Fruit fly (Drosophila melanogaster) whole organism, adult: Measurements from ENCODE around the gene Xpac.
A peak's percentile ranks its signal among the peaks of the same experiment; 100 is the strongest.

ENCODE experiments used
- CG1620 ChIP-seq: fragments of 200-800 bp; sonication (Bioruptor generic); optimal IDR thresholded peaks from 2 replicates; lab custom pipeline; 2016; ENCODE audit warnings: missing biosample characterization, missing genetic modification characterization
- cic ChIP-seq: fragments of 200-800 bp; sonication (Bioruptor generic); optimal IDR thresholded peaks from 2 replicates; lab custom pipeline; 2017; ENCODE audit warnings: missing biosample characterization, mild to moderate bottlenecking, missing genetic modification characterization, moderate library complexity
- kay ChIP-seq: fragments of 200-800 bp; sonication (Bioruptor generic); peaks from one replicate; lab custom pipeline; 2016; ENCODE audit warnings: missing biosample characterization, missing genetic modification characterization, borderline replicate concordance
- ovo ChIP-seq: fragments of 200-800 bp; sonication (Bioruptor generic); optimal IDR thresholded peaks from 2 replicates; lab custom pipeline; 2016; ENCODE audit warnings: missing biosample characterization, missing genetic modification characterization

DNA sequence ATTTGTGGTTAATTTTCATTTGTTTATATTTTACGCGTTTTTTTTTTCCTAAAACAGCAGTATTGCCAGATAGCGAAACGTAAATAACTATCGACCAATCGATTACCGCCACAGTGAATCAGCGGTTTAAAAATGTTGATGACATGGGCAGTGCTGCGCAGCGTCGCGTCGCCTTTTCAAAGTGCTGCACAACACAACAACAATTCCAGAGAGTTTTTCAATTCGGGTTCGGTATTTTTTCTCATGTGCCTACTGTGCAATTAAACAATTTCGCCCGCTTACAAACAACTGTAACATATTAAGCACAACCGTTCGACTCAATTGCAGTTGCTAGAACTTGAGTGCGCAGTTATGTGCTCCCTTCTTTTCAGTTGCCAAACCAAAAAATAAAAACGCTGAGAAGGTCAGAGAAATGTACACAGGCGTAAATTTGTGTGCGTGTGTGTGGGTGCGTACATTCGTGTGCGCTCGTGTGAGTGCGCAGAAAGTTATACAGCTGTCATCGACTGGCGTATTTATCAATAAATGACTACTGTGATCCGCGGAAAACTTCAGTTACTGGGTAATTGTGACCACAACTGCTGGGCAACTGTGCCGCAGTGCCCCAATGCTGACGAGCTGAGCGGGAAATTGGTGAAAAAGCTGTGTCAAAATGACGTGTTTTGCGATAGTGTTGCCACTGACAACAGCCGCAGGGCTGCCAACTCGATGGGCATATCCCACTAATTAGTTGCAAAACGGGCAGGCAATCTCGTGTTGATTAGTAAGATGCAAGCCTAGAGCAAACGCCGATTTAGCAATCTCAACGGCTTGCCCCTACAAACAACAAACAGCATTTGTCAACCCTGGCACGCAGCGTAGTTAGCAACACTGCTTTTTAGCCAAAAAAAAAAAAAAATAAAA, 13.1 kb upstream of the Xpac start, which contains the start of the genes tyf and Tip60:
- TF ChIP-seq CG1620 (GFP tag; lab: Kevin White, UChicago) (peak; percentile 59), cic (GFP tag; lab: Kevin White, UChicago) (no peak), ovo (GFP tag; lab: Kevin White, UChicago) (no peak), kay (GFP tag; lab: Kevin White, UChicago) (no peak)
